Fruit fly (Drosophila melanogaster) whole organism, pupa: ENCODE results near the gene Fdh.

ENCODE experiments used
- CG10348 ChIP-seq: fragments of 200-800 bp; sonication (Bioruptor generic); IDR thresholded peaks from 2 replicates; pipeline ENCODE4 v1.3.6; 2022; ENCODE audit warnings: missing biosample characterization, missing genetic modification characterization
- CG13204 ChIP-seq: fragments of 200-800 bp; sonication (Bioruptor generic); optimal IDR thresholded peaks from 2 replicates; lab custom pipeline; 2018; ENCODE audit warnings: missing biosample characterization, mild to moderate bottlenecking, missing genetic modification characterization, moderate library complexity
- CG14655 ChIP-seq: fragments of 200-800 bp; sonication (Bioruptor generic); optimal IDR thresholded peaks from 3 replicates; lab custom pipeline; 2017; ENCODE audit warnings: mild to moderate bottlenecking, missing biosample characterization, missing genetic modification reagents, missing genetic modification characterization
- CG15710 ChIP-seq: fragments of 200-800 bp; sonication (Bioruptor generic); optimal IDR thresholded peaks from 2 replicates; lab custom pipeline; 2018; ENCODE audit warnings: missing biosample characterization, mild to moderate bottlenecking, missing genetic modification characterization, moderate library complexity
- CG34367 ChIP-seq: fragments of 200-800 bp; sonication (Bioruptor generic); optimal IDR thresholded peaks from 2 replicates; lab custom pipeline; 2018; ENCODE audit warnings: missing biosample characterization, mild to moderate bottlenecking, missing genetic modification characterization
- CG8159 ChIP-seq: fragments of 200-800 bp; sonication (Bioruptor generic); optimal IDR thresholded peaks from 3 replicates; lab custom pipeline; 2018; ENCODE audit warnings: missing biosample characterization, mild to moderate bottlenecking, missing genetic modification characterization, moderate library complexity
- EcR ChIP-seq: fragments of 200-800 bp; sonication (Bioruptor generic); optimal IDR thresholded peaks from 3 replicates; lab custom pipeline; 2019; ENCODE audit warnings: missing biosample characterization, missing genetic modification characterization, mild to moderate bottlenecking, moderate library complexity, missing genetic modification reagents
- Pif1A ChIP-seq: fragments of 200-800 bp; sonication (Bioruptor generic); optimal IDR thresholded peaks from 3 replicates; lab custom pipeline; 2016; ENCODE audit warnings: missing biosample characterization, missing genetic modification characterization
- Pif1B ChIP-seq: fragments of 200-800 bp; sonication (Bioruptor generic); optimal IDR thresholded peaks from 3 replicates; lab custom pipeline; 2016; ENCODE audit warnings: missing biosample characterization, missing genetic modification characterization
- Snoo ChIP-seq: fragments of 200-800 bp; sonication (Bioruptor generic); optimal IDR thresholded peaks from 3 replicates; lab custom pipeline; 2017; ENCODE audit warnings: missing biosample characterization, mild to moderate bottlenecking, missing genetic modification characterization, inconsistent platforms
- gl ChIP-seq: fragments of 200-800 bp; sonication (Bioruptor generic); optimal IDR thresholded peaks from 2 replicates; lab custom pipeline; 2018; ENCODE audit warnings: missing biosample characterization, mild to moderate bottlenecking, missing genetic modification characterization
- rn ChIP-seq: fragments of 200-800 bp; sonication (Bioruptor generic); IDR thresholded peaks from 2 replicates; pipeline ENCODE4 v1.3.6; 2022; ENCODE audit warnings: missing biosample characterization, missing genetic modification characterization

DNA sequence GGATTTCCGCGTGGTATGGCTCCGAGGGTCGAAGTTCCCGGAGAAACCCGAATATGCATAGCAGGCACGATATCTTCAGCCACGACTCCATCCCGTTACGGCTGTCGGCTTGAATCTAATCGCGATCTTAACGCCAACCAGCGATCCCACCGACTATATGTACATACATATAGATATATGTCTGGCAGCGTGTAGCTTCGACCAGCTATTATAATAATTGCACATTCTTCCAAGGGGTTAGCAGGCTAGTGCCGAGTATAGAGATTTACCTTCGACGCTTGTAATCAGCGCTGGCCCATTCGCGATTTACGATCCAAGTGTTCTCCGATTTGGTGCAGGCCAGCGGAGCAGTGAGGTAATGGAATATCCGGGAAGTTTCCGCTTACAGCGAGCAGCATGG is 12.5 kb downstream of the Fdh start, which contains the start of gene CG14694:
- TF ChIP-seq Pif1B (GFP tag; lab: Kevin White, UChicago) (no peak), CG10348 (GFP tag; lab: Robert Waterston, UW) (no peak), Pif1A (GFP tag; lab: Kevin White, UChicago) (no peak), gl (tag; lab: Kevin White, UChicago) (no peak), CG14655 (GFP tag; lab: Kevin White, UChicago) (no peak), CG34367 (tag; lab: Kevin White, UChicago) (no peak), CG15710 (tag; lab: Kevin White, UChicago) (no peak), Snoo (tag; lab: Kevin White, UChicago) (no peak), CG8159 (no peak), CG13204 (GFP tag; lab: Kevin White, UChicago) (no peak), rn (GFP tag; lab: Robert Waterston, UW) (no peak), EcR (GFP tag; lab: Kevin White, UChicago) (no peak)
